Fruit fly (Drosophila melanogaster) S2 (cell line): ENCODE data around the gene dcma.

Experiments used
- CG8478 ChIP-seq: fragments of >200 bp; optimal IDR thresholded peaks from 2 replicates; lab custom pipeline; 2018
- CTCF ChIP-seq, 2 experiments: fragments of >200 bp; optimal IDR thresholded peaks; 2 replicates each; lab custom pipeline; 2018

- no peak for TF ChIP-seq CTCF (optimal IDR thresholded peaks at IDR 0.05; lab: Kevin White, UChicago)
- no peak for TF ChIP-seq CG8478 (lab: Kevin White, UChicago)
These were observed 10.2 kb upstream of the dcma start, which contains the start of gene Elba1 for dm6 chr2L:4684361-4684760.
